Worm (Caenorhabditis elegans) whole organism, L3 larva: ENCODE measurements around the gene chil-5.

Experiments used
- elt-3 ChIP-seq, 3 experiments: fragments of 150-350 bp in 1 of 3; sonication (generic microtip) in 2 of 3; optimal IDR thresholded peaks; 2 replicates in 2 of 3; 4 replicates in 1 of 3; lab custom pipeline; 2014 to 2017; ENCODE audit warnings: missing biosample characterization in 3 of 3, missing genetic modification characterization in 3 of 3
- nhr-43 ChIP-seq: sonication (generic microtip); optimal IDR thresholded peaks from 2 replicates; lab custom pipeline; 2016; ENCODE audit warnings: mild to moderate bottlenecking, missing genetic modification characterization, missing compliant biosample characterization; ENCODE audit not compliant: poor library complexity, severe bottlenecking

- no peak for TF ChIP-seq nhr-43
- TF ChIP-seq elt-3 (tag; optimal IDR thresholded peaks at IDR 0.05; lab: Kevin White, UChicago) = no peak
Measured at ce11 chrII:9826946-9827345, 32.5 kb downstream of the chil-5 start.
